Worm (Caenorhabditis elegans): ENCODE results near the gene F49E11.7.

Gene F49E11.7

ce11 chrIV:13028746-13029673 is 23.7 kb upstream of the F49E11.7 start (continued):
- no peak for TF ChIP-seq F10E7.11 (tag; optimal IDR thresholded peaks at IDR 0.05)
- no peak for TF ChIP-seq pha-4 (tag; optimal IDR thresholded peaks at IDR 0.05)
- no peak for TF ChIP-seq mcd-1 (GFP tag; IDR thresholded peaks at IDR 0.05)
- TF ChIP-seq ceh-79 (tag; optimal IDR thresholded peaks at IDR 0.05), result no peak
- no peak for TF ChIP-seq zim-3 (tag; optimal IDR thresholded peaks at IDR 0.05)
- no peak for TF ChIP-seq chd-7 (tag; optimal IDR thresholded peaks at IDR 0.05)
- no peak for TF ChIP-seq egl-44 (GFP tag; IDR thresholded peaks at IDR 0.05)
- TF ChIP-seq lin-54 (GFP tag; optimal IDR thresholded peaks at IDR 0.05), result peak; percentile 57
- TF ChIP-seq snpc-4 (GFP tag; optimal IDR thresholded peaks at IDR 0.05), result peak; percentile 14
- peak in 1 of 4 experiments; percentile 36 for TF ChIP-seq snpc-4 (tag; optimal IDR thresholded peaks at IDR 0.05)
- peak; percentile 87 for TF ChIP-seq efl-1 (GFP tag; optimal IDR thresholded peaks at IDR 0.05)
- TF ChIP-seq lin-26 (GFP tag; IDR thresholded peaks at IDR 0.05), result no peak
- TF ChIP-seq ztf-3 (GFP tag; optimal IDR thresholded peaks at IDR 0.05), result no peak
- TF ChIP-seq ceh-91 (GFP tag; IDR thresholded peaks at IDR 0.05), result peak; percentile 76
- TF ChIP-seq madf-8 (GFP tag; conservative IDR thresholded peaks at IDR 0.05), result peak; percentile 82
- TF ChIP-seq hlh-12 (tag; optimal IDR thresholded peaks at IDR 0.05), result no peak
- peak; percentile 28; the same call in 1 of the 2 replicates for TF ChIP-seq rcor-1 (GFP tag; IDR thresholded peaks at IDR 0.05)
- TF ChIP-seq attf-5 (GFP tag; optimal IDR thresholded peaks at IDR 0.05), result no peak
- TF ChIP-seq B0019.2 (GFP tag; conservative IDR thresholded peaks at IDR 0.05), result no peak; the same call in 1 of the 2 replicates
- peak; percentile 19 for TF ChIP-seq tbp1 (GFP tag; optimal IDR thresholded peaks at IDR 0.05)
- TF ChIP-seq cebp-1 (GFP tag; IDR thresholded peaks at IDR 0.05), result no peak
- peak; percentile 20 for TF ChIP-seq cebp-1 (tag; optimal IDR thresholded peaks at IDR 0.05)
- TF ChIP-seq pbrm-1 (GFP tag; IDR thresholded peaks at IDR 0.05), result 0 out of 2 replicates have a peak, but pooled peaks have one; percentile 24
- peak; percentile 61 for TF ChIP-seq lsl-1 (GFP tag; optimal IDR thresholded peaks at IDR 0.05)
- no peak for TF ChIP-seq cebp-2 (GFP tag; IDR thresholded peaks at IDR 0.05)

DNA sequence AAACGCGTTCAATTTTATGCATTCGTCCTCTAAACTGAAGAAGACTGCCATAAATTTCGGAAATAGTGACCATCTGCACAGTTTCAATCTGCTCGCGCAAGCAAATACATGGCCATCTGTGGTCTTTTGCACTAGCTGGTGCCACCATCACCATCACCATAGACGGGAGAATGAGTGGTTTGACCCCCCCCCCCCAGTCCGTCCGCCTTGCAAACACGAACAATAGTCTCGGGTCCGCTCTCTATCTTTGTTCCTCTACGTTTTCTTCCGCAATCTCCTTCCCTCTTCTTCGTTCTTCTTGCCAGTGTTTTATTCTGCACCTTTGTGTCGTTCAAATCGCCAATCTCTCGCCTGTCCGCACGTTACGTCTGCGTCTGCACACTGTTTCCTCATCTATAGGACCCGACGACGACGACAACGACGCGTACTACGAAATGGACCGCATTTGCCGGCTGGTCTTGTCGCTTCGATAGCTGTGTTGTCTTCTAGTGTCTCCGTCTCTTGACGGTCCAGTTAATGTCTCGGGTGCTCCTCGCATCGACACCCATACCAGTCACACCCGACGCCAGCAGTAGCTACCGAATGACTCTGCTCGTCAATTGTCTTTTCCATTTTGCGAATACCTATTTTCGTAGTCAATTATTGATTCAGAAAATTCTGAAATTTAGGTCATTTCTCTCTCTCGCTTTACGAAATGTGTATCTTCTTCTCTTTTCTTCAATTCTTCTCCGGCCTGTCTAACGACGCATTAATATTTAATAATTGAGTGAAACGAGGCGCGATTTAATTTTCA is 22.8 kb upstream of the F49E11.7 start:
- peak; percentile 36; the same call in 1 of the 2 replicates for TF ChIP-seq B0336.3 (GFP tag; IDR thresholded peaks at IDR 0.05)
- TF ChIP-seq unc-130 (GFP tag; optimal IDR thresholded peaks at IDR 0.05), result no peak
- no peak for TF ChIP-seq lsl-1 (GFP tag; optimal IDR thresholded peaks at IDR 0.05)
- peak; percentile 65 for TF ChIP-seq zfh-2 (GFP tag; conservative IDR thresholded peaks at IDR 0.05)
- no peak for TF ChIP-seq B0019.2 (GFP tag; conservative IDR thresholded peaks at IDR 0.05)
- no peak for TF ChIP-seq attf-6 (GFP tag; IDR thresholded peaks at IDR 0.05)
- no peak for TF ChIP-seq akir-1 (GFP tag; optimal IDR thresholded peaks at IDR 0.05)
- no peak for TF ChIP-seq snpc-1.1 (tag; optimal IDR thresholded peaks at IDR 0.05; ENCODE audit: insufficient read depth)
- no peak for TF ChIP-seq ekl-4 (GFP tag; IDR thresholded peaks at IDR 0.05)
- TF ChIP-seq cebp-2 (GFP tag; IDR thresholded peaks at IDR 0.05), result 0 out of 2 replicates have a peak, but pooled peaks have one; percentile 59
- TF ChIP-seq cebp-1 (GFP tag; IDR thresholded peaks at IDR 0.05), result no peak
- no peak for TF ChIP-seq cebp-1 (tag; optimal IDR thresholded peaks at IDR 0.05)
- TF ChIP-seq ceh-40 (GFP tag; IDR thresholded peaks at IDR 0.05), result no peak
- TF ChIP-seq zim-3 (tag; optimal IDR thresholded peaks at IDR 0.05), result no peak
- no peak for TF ChIP-seq F57A8.1 (GFP tag; optimal IDR thresholded peaks at IDR 0.05)

Data from whole organism, young adult.